Worm (Caenorhabditis elegans): ENCODE measurements around the gene nst-1.

DNA sequence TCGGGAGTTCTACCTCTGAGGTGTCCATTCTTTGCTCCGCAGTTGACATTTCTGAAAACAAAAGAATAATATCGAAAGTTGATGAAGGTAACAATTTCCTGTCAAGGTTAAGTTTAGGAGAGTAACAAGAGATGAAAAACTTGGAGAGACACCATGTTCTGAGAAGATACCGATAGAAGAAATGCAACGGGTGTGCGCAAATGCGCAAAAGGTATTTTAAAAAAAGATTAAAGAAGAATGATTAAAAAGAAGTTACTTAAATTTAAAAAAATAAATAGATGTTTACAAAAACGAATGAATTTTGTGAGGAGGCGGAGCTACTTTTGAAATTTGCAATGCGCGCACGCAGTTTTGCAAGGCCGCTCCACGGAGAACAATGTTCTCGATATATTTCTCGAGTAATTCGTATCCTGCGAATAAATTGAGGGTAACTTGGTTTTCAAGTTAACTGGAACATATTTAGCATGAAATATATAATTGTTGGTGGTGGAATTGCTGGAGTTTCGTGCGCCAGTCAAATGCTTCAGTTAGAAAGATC is 42.1 kb upstream of the nst-1 start, which contains the start of the genes ran-3 and C26D10.3:
- TF ChIP-seq ama-1 (optimal IDR thresholded peaks at IDR 0.05) (no peak), flt-1 (GFP tag; IDR thresholded peaks at IDR 0.05) (no peak), hmg-4 (GFP tag; optimal IDR thresholded peaks at IDR 0.05) (no peak), sea-1 (GFP tag; conservative IDR thresholded peaks at IDR 0.05) (no peak), ceh-13 (GFP tag; optimal IDR thresholded peaks at IDR 0.05) (no peak)
